Fruit fly (Drosophila melanogaster) whole organism, embryonic: ENCODE measurements around the gene CG16985.

Experiments used
- CG10267 ChIP-seq: fragments of 200-800 bp; sonication (Bioruptor generic); optimal IDR thresholded peaks from 2 replicates; lab custom pipeline; 2018; ENCODE audit warnings: missing biosample characterization, mild to moderate bottlenecking, missing genetic modification characterization, moderate library complexity
- CG10462 ChIP-seq: fragments of 200-800 bp; sonication (Bioruptor generic); optimal IDR thresholded peaks from 2 replicates; lab custom pipeline; 2016; ENCODE audit warnings: missing biosample characterization, missing genetic modification characterization
- CG11504 ChIP-seq: fragments of 200-800 bp; sonication (Bioruptor generic); optimal IDR thresholded peaks from 3 replicates; lab custom pipeline; 2019; ENCODE audit warnings: missing biosample characterization, mild to moderate bottlenecking, missing genetic modification characterization, moderate library complexity
- CG11696 ChIP-seq: fragments of 200-800 bp; sonication (Bioruptor generic); IDR thresholded peaks from 2 replicates; pipeline ENCODE4 v1.3.6; 2022; ENCODE audit warnings: missing biosample characterization, missing genetic modification characterization
- CG17612 ChIP-seq: fragments of 200-800 bp; sonication (Bioruptor generic); IDR thresholded peaks from 2 replicates; pipeline ENCODE4 v1.3.6; 2022; ENCODE audit warnings: missing biosample characterization, missing genetic modification characterization
- CG17829 ChIP-seq: fragments of 200-800 bp; optimal IDR thresholded peaks from 2 replicates; lab custom pipeline; 2019; ENCODE audit warnings: missing biosample characterization, mild to moderate bottlenecking, missing genetic modification characterization, moderate library complexity
- CG18262 ChIP-seq: fragments of 200-800 bp; optimal IDR thresholded peaks from 3 replicates; lab custom pipeline; 2019; ENCODE audit warnings: missing biosample characterization, mild to moderate bottlenecking, missing genetic modification characterization, moderate library complexity
- CG1832 ChIP-seq: fragments of 200-800 bp; sonication (Bioruptor generic); optimal IDR thresholded peaks from 2 replicates; lab custom pipeline; 2017; ENCODE audit warnings: missing biosample characterization, mild to moderate bottlenecking, missing genetic modification characterization, inconsistent platforms
- CG30431 ChIP-seq: fragments of 200-800 bp; sonication (Bioruptor generic); optimal IDR thresholded peaks from 2 replicates; lab custom pipeline; 2017; ENCODE audit warnings: missing biosample characterization, missing genetic modification characterization
- CG33213 ChIP-seq: fragments of 200-800 bp; sonication (Bioruptor generic); optimal IDR thresholded peaks from 3 replicates; lab custom pipeline; 2016; ENCODE audit warnings: missing biosample characterization, missing genetic modification characterization
- CG34376 ChIP-seq: fragments of 200-800 bp; sonication (Bioruptor generic); optimal IDR thresholded peaks from 2 replicates; lab custom pipeline; 2018; ENCODE audit warnings: missing biosample characterization, mild to moderate bottlenecking, missing genetic modification characterization
- CG4424 ChIP-seq: fragments of 200-800 bp; sonication (Bioruptor generic); optimal IDR thresholded peaks from 3 replicates; lab custom pipeline; 2016; ENCODE audit warnings: missing biosample characterization, missing genetic modification characterization
- CG4617 ChIP-seq: fragments of 200-800 bp; sonication (Bioruptor generic); optimal IDR thresholded peaks from 3 replicates; lab custom pipeline; 2016; ENCODE audit warnings: missing biosample characterization, missing genetic modification characterization, borderline replicate concordance
- CG5245 ChIP-seq: fragments of 200-800 bp; sonication (Bioruptor generic); optimal IDR thresholded peaks from 3 replicates; lab custom pipeline; 2016; ENCODE audit warnings: missing biosample characterization, missing genetic modification characterization
- CG6175 ChIP-seq: fragments of 200-800 bp; sonication (Bioruptor generic); IDR thresholded peaks from 3 replicates; pipeline ENCODE4 v1.3.6; 2022; ENCODE audit warnings: missing biosample characterization, missing genetic modification characterization
- CG7556 ChIP-seq: fragments of 200-800 bp; sonication (Bioruptor generic); optimal IDR thresholded peaks from 2 replicates; lab custom pipeline; 2017; ENCODE audit warnings: missing biosample characterization, mild to moderate bottlenecking, missing genetic modification characterization
- CG9727 ChIP-seq: fragments of 200-800 bp; sonication (Bioruptor generic); optimal IDR thresholded peaks from 3 replicates; lab custom pipeline; 2017; ENCODE audit warnings: missing biosample characterization, mild to moderate bottlenecking, missing genetic modification characterization
- Dad ChIP-seq: fragments of 200-800 bp; sonication (Bioruptor generic); optimal IDR thresholded peaks from 3 replicates; lab custom pipeline; 2016; ENCODE audit warnings: missing biosample characterization, missing genetic modification characterization
- Dbx ChIP-seq: fragments of 200-800 bp; sonication (Bioruptor generic); IDR thresholded peaks from 3 replicates; pipeline ENCODE4 v1.3.6; 2022; ENCODE audit warnings: missing biosample characterization, missing genetic modification characterization
- Dll ChIP-seq: fragments of 200-800 bp; sonication (Bioruptor generic); IDR thresholded peaks from 4 replicates; pipeline ENCODE4 v1.3.6; 2022; ENCODE audit warnings: missing biosample characterization, missing genetic modification characterization; ENCODE audit not compliant: partially characterized antibody
- Doc2 ChIP-seq: fragments of 200-800 bp; sonication (Bioruptor generic); IDR thresholded peaks from 2 replicates; pipeline ENCODE4 v1.3.6; 2022; ENCODE audit warnings: missing biosample characterization, missing genetic modification characterization
- Doc3 ChIP-seq: fragments of 200-800 bp; sonication (Bioruptor generic); IDR thresholded peaks from 3 replicates; pipeline ENCODE4 v1.3.6; 2022; ENCODE audit warnings: missing biosample characterization, missing genetic modification characterization; ENCODE audit not compliant: partially characterized antibody
- Kr ChIP-seq: fragments of 200-800 bp; sonication (Bioruptor generic); optimal IDR thresholded peaks from 2 replicates; lab custom pipeline; 2017; ENCODE audit warnings: missing biosample characterization, mild to moderate bottlenecking, missing genetic modification characterization
- Med ChIP-seq: fragments of 200-800 bp; sonication (Bioruptor generic); peaks from one replicate; lab custom pipeline; 2016; ENCODE audit warnings: missing biosample characterization, missing genetic modification characterization, mild to moderate bottlenecking, inconsistent platforms, moderate library complexity
- Meics ChIP-seq: fragments of 200-800 bp; sonication (Bioruptor generic); optimal IDR thresholded peaks from 2 replicates; lab custom pipeline; 2017; ENCODE audit warnings: missing biosample characterization, mild to moderate bottlenecking, missing genetic modification characterization
- Mes4 ChIP-seq: fragments of 200-800 bp; sonication (Bioruptor generic); optimal IDR thresholded peaks from 2 replicates; lab custom pipeline; 2016; ENCODE audit warnings: missing biosample characterization, missing genetic modification characterization
- Mrtf ChIP-seq: fragments of 200-800 bp; sonication (Bioruptor generic); IDR thresholded peaks from 3 replicates; pipeline ENCODE4 v1.3.6; 2022; ENCODE audit warnings: missing biosample characterization, missing genetic modification characterization
- Nf-YB ChIP-seq: fragments of 200-800 bp; sonication (Bioruptor generic); optimal IDR thresholded peaks from 3 replicates; lab custom pipeline; 2019; ENCODE audit warnings: missing biosample characterization, mild to moderate bottlenecking, missing genetic modification characterization, moderate library complexity
- Sox100B ChIP-seq: fragments of 200-800 bp; sonication (Bioruptor generic); optimal IDR thresholded peaks from 3 replicates; lab custom pipeline; 2018; ENCODE audit warnings: missing biosample characterization, mild to moderate bottlenecking, missing genetic modification characterization
- ab ChIP-seq: fragments of 200-800 bp; sonication (Bioruptor generic); optimal IDR thresholded peaks from 2 replicates; lab custom pipeline; 2016; ENCODE audit warnings: missing biosample characterization, missing genetic modification characterization
- ara ChIP-seq: fragments of 200-800 bp; sonication (Bioruptor generic); IDR thresholded peaks from 2 replicates; pipeline ENCODE4 v1.3.6; 2022; ENCODE audit warnings: missing biosample characterization, missing genetic modification characterization
- bab2 ChIP-seq: fragments of 200-800 bp; sonication (Bioruptor generic); optimal IDR thresholded peaks from 2 replicates; lab custom pipeline; 2016; ENCODE audit warnings: missing biosample characterization, missing genetic modification characterization
- br ChIP-seq: fragments of >200 bp; optimal IDR thresholded peaks from 2 replicates; lab custom pipeline; 2017
- crp ChIP-seq, 2 experiments: fragments of 200-800 bp; sonication (Bioruptor generic); optimal IDR thresholded peaks; 2 replicates in 1 of 2; 3 replicates in 1 of 2; lab custom pipeline; 2017; ENCODE audit warnings: missing biosample characterization in 2 of 2, missing genetic modification characterization in 2 of 2, mild to moderate bottlenecking in 1 of 2, moderate library complexity in 1 of 2
- cwo ChIP-seq: fragments of 200-800 bp; sonication (Bioruptor generic); optimal IDR thresholded peaks from 3 replicates; lab custom pipeline; 2017; ENCODE audit warnings: missing biosample characterization, missing genetic modification characterization, mild to moderate bottlenecking, moderate library complexity, missing genetic modification reagents
- fu2 ChIP-seq: fragments of 200-800 bp; sonication (Bioruptor generic); optimal IDR thresholded peaks from 2 replicates; lab custom pipeline; 2016; ENCODE audit warnings: missing biosample characterization, missing genetic modification characterization
- gcm2 ChIP-seq: fragments of 200-800 bp; sonication (Bioruptor generic); optimal IDR thresholded peaks from 2 replicates; lab custom pipeline; 2016; ENCODE audit warnings: missing biosample characterization, missing genetic modification characterization
- hkb ChIP-seq, 2 experiments: fragments of 200-800 bp in 1 of 2; fragments of >200 bp in 1 of 2; sonication (Bioruptor generic) in 1 of 2; IDR thresholded peaks in 1 of 2; optimal IDR thresholded peaks in 1 of 2; 2 replicates each; pipeline versions ENCODE4 v1.3.6 to Lab custom; 2017 to 2022; ENCODE audit warnings: missing biosample characterization in 1 of 2, missing genetic modification characterization in 1 of 2
- jumu ChIP-seq: fragments of 200-800 bp; sonication (Bioruptor generic); optimal IDR thresholded peaks from 3 replicates; lab custom pipeline; 2016; ENCODE audit warnings: missing biosample characterization, missing genetic modification characterization
- ken ChIP-seq: fragments of 200-800 bp; sonication (Bioruptor generic); IDR thresholded peaks from 3 replicates; pipeline ENCODE4 v1.3.6; 2022; ENCODE audit warnings: missing biosample characterization, missing genetic modification characterization
- knrl ChIP-seq: fragments of 200-800 bp; sonication (Bioruptor generic); IDR thresholded peaks from 3 replicates; pipeline ENCODE4 v1.3.6; 2022; ENCODE audit warnings: missing biosample characterization, missing genetic modification characterization; ENCODE audit not compliant: partially characterized antibody
- oc ChIP-seq: fragments of 200-800 bp; sonication (Bioruptor generic); optimal IDR thresholded peaks from 2 replicates; lab custom pipeline; 2018; ENCODE audit warnings: missing biosample characterization, mild to moderate bottlenecking, missing genetic modification characterization, moderate library complexity
- prd ChIP-seq, 3 experiments: fragments of >200 bp in 2 of 3; fragments of 200-800 bp in 1 of 3; sonication (Bioruptor generic) in 1 of 3; optimal IDR thresholded peaks in 2 of 3; IDR thresholded peaks in 1 of 3; 2 replicates in 2 of 3; 3 replicates in 1 of 3; pipeline versions ENCODE4 v1.3.6 to Lab custom; 2017 to 2022; ENCODE audit warnings: missing biosample characterization in 1 of 3, missing genetic modification characterization in 1 of 3
- row ChIP-seq: fragments of 200-800 bp; sonication (Bioruptor generic); IDR thresholded peaks from 3 replicates; pipeline ENCODE4 v1.3.6; 2022; ENCODE audit warnings: missing biosample characterization, missing genetic modification characterization
- sens ChIP-seq: fragments of 200-800 bp; sonication (Bioruptor generic); peaks from one replicate; lab custom pipeline; 2016; ENCODE audit warnings: missing biosample characterization, missing genetic modification characterization
- z ChIP-seq: fragments of 200-800 bp; sonication (Bioruptor generic); IDR thresholded peaks from 3 replicates; pipeline ENCODE4 v1.3.6; 2022; ENCODE audit warnings: missing biosample characterization, missing genetic modification characterization
- zfh2 ChIP-seq: fragments of 200-800 bp; sonication (Bioruptor generic); optimal IDR thresholded peaks from 2 replicates; lab custom pipeline; 2016; ENCODE audit warnings: missing biosample characterization, missing genetic modification characterization

The CG16985 gene

DNA sequence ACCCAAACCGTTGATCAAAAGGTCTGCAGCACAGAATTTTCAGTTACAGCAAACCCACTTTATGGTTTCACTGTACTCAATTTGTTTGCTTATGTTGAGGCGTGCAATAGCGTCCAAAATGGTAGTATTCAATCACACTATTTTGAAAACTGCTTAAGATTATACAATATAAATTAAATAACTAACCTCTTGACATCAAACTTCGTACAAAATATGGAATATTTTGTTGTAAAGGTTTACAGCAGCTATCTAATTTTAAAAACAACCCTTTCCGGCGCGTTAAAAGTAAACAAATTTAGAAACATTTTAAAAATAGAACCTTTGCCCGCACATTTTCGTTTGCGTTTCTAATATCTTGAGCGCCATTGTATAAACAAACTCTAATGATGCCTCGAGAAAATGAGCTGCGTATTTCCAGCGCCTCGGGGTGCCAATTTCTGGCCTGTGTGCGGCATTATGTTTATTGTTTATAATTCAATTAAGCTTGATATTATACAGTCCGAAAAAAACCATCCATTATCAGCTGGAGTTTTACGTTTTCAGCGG lies 8.3 kb upstream of the CG16985 start (continued):
- 0 out of 3 replicates have a peak, but pooled peaks have one; percentile 1 for TF ChIP-seq Dbx
- no peak for TF ChIP-seq z (GFP tag; lab: Robert Waterston, UW)
- TF ChIP-seq CG11696 (GFP tag; lab: Robert Waterston, UW), result peak; percentile 92
- TF ChIP-seq prd (optimal IDR thresholded peaks at IDR 0.05; lab: Kevin White, UChicago), result no peak
- no peak for TF ChIP-seq prd (GFP tag; IDR thresholded peaks at IDR 0.05; lab: Robert Waterston, UW)
- TF ChIP-seq row (GFP tag; lab: Robert Waterston, UW), result 0 out of 3 replicates have a peak, but pooled peaks have one; percentile 5
- peak; percentile 1 for TF ChIP-seq CG5245 (GFP tag; lab: Kevin White, UChicago)
- TF ChIP-seq Doc2 (GFP tag; lab: Robert Waterston, UW), result no peak
- peak; percentile 4 for TF ChIP-seq CG33213 (GFP tag; lab: Kevin White, UChicago)
- peak; percentile 25 for TF ChIP-seq Mes4 (GFP tag; lab: Kevin White, UChicago)
- TF ChIP-seq Sox100B (GFP tag; lab: Kevin White, UChicago), result peak; percentile 3
- no peak for TF ChIP-seq CG17612 (GFP tag; lab: Robert Waterston, UW)
- TF ChIP-seq Kr (GFP tag; lab: Kevin White, UChicago), result peak; percentile 57
- TF ChIP-seq CG4424 (GFP tag; lab: Kevin White, UChicago), result no peak
- TF ChIP-seq knrl (GFP tag; lab: Robert Waterston, UW), result 0 out of 3 replicates have a peak, but pooled peaks have one; percentile 3
- no peak for TF ChIP-seq Mrtf (GFP tag; lab: Robert Waterston, UW)
- TF ChIP-seq oc (tag; lab: Kevin White, UChicago), result no peak
- no peak for TF ChIP-seq Nf-YB (GFP tag; lab: Kevin White, UChicago)
- no peak for TF ChIP-seq CG10267 (tag; lab: Kevin White, UChicago)
- TF ChIP-seq CG17829 (tag; lab: Kevin White, UChicago), result peak; percentile 33
- TF ChIP-seq fu2 (GFP tag; lab: Kevin White, UChicago), result no peak
- TF ChIP-seq hkb (optimal IDR thresholded peaks at IDR 0.05; lab: Kevin White, UChicago), result no peak
- 0 out of 2 replicates have a peak, but pooled peaks have one; percentile 6 for TF ChIP-seq hkb (GFP tag; IDR thresholded peaks at IDR 0.05; lab: Robert Waterston, UW)
- 0 out of 3 replicates have a peak, but pooled peaks have one; percentile 6 for TF ChIP-seq ken (GFP tag; lab: Robert Waterston, UW)
- TF ChIP-seq CG4617, result no peak
- TF ChIP-seq ab, result no peak
- no peak for TF ChIP-seq br
- peak; percentile 52 for TF ChIP-seq CG7556 (GFP tag; lab: Kevin White, UChicago)
- TF ChIP-seq CG18262 (tag; lab: Kevin White, UChicago), result peak; percentile 68
- TF ChIP-seq CG6175 (GFP tag; lab: Robert Waterston, UW), result no peak
- TF ChIP-seq jumu, result peak; percentile 25
- TF ChIP-seq Doc3 (GFP tag; lab: Robert Waterston, UW), result no peak
- TF ChIP-seq ara (GFP tag; lab: Robert Waterston, UW), result peak; percentile 26; the same call in 1 of the 2 replicates
- TF ChIP-seq CG1832, result no peak
- no peak for TF ChIP-seq CG34376 (GFP tag; lab: Kevin White, UChicago)
- TF ChIP-seq CG9727, result peak; percentile 25
- peak; percentile 23 for TF ChIP-seq Meics (GFP tag; lab: Kevin White, UChicago)
- peak; percentile 50 for TF ChIP-seq sens (GFP tag; lab: Kevin White, UChicago)
- peak; percentile 36 for TF ChIP-seq Med
- TF ChIP-seq bab2 (GFP tag; lab: Kevin White, UChicago), result no peak
- no peak for TF ChIP-seq cwo
- TF ChIP-seq zfh2, result no peak
- TF ChIP-seq Dad (GFP tag; lab: Kevin White, UChicago), result no peak
- no peak for TF ChIP-seq CG10462 (GFP tag; lab: Kevin White, UChicago)
- peak; percentile 19 for TF ChIP-seq CG11504 (tag; lab: Kevin White, UChicago)
- TF ChIP-seq crp (GFP tag; optimal IDR thresholded peaks at IDR 0.05; lab: Kevin White, UChicago), result peak in 1 of 2 experiments; percentile 61
- TF ChIP-seq CG30431, result no peak
- peak; percentile 7; the same call in 1 of the 4 replicates for TF ChIP-seq Dll
- TF ChIP-seq gcm2 (GFP tag; lab: Kevin White, UChicago), result peak; percentile 10
